Worm (Caenorhabditis elegans): ENCODE data around the gene clec-189.

DNA sequence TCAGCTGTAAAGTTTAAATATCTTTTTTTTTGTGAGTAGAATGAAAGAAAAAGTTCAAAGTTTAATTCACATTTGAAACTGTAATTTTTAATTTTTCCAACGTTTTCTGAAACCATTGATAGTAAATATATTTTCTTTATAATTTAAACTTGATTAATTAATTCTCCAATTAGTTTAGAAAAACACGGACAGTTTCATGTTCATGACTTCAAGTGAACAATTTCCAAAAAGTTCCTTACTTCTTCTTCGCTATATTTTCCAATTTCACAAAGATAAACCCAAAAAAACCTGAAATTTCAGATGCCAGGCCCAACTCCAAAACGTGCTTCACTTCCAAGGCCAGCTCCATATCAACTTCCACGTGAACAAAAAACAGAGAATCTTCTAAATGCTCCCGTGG, 12.2 kb upstream of the clec-189 start, which contains the start of gene M199.2:
- no peak for TF ChIP-seq hmg-4 (GFP tag; optimal IDR thresholded peaks at IDR 0.05)
- TF ChIP-seq hnd-1 (tag; optimal IDR thresholded peaks at IDR 0.05), result no peak
- no peak for TF ChIP-seq tra-4 (tag; optimal IDR thresholded peaks at IDR 0.05)
- TF ChIP-seq flt-1 (GFP tag; IDR thresholded peaks at IDR 0.05), result no peak
- no peak for TF ChIP-seq tbx-11 (GFP tag; IDR thresholded peaks at IDR 0.05)
- TF ChIP-seq B0310.2 (tag; optimal IDR thresholded peaks at IDR 0.05), result no peak
- TF ChIP-seq ceh-13 (GFP tag; optimal IDR thresholded peaks at IDR 0.05), result no peak
- TF ChIP-seq ama-1 (optimal IDR thresholded peaks at IDR 0.05), result no peak
- TF ChIP-seq ceh-36 (tag; optimal IDR thresholded peaks at IDR 0.05), result no peak
- TF ChIP-seq aly-1 (tag; optimal IDR thresholded peaks at IDR 0.05), result no peak
- no peak for TF ChIP-seq sea-1 (GFP tag; conservative IDR thresholded peaks at IDR 0.05)
